Worm (Caenorhabditis elegans): Measurements from ENCODE around the gene Y39A1A.3.

- TF ChIP-seq flt-1 (GFP tag; IDR thresholded peaks at IDR 0.05): no peak
- no peak for TF ChIP-seq scrt-1 (GFP tag; IDR thresholded peaks at IDR 0.05)
- no peak for TF ChIP-seq pes-1 (GFP tag; IDR thresholded peaks at IDR 0.05)
- TF ChIP-seq F13C5.2 (tag; optimal IDR thresholded peaks at IDR 0.05): no peak
- no peak for TF ChIP-seq tra-4 (tag; optimal IDR thresholded peaks at IDR 0.05)
- TF ChIP-seq ama-1 (optimal IDR thresholded peaks at IDR 0.05): no peak
- TF ChIP-seq hmg-4 (GFP tag; optimal IDR thresholded peaks at IDR 0.05): no peak
- TF ChIP-seq ceh-13 (GFP tag; optimal IDR thresholded peaks at IDR 0.05): no peak
These were observed 27.0 kb downstream of the Y39A1A.3 start for ce11 chrIII:10569246-10569645.
